Fruit fly (Drosophila melanogaster): ENCODE data around the gene CG1090.
A peak's percentile ranks its signal among the peaks of the same experiment; 100 is the strongest.

Gene CG1090

dm6 chr3R:4378363-4379354, 19.0 kb downstream of the CG1090 start, which contains the start of gene Sfxn1-3 (continued):
- TF ChIP-seq D19B (GFP tag; optimal IDR thresholded peaks at IDR 0.05) (peak; percentile 96), nmo (GFP tag; optimal IDR thresholded peaks at IDR 0.05) (peak; percentile 18), run (tag; optimal IDR thresholded peaks at IDR 0.05) (peak; percentile 16), Antp (GFP tag; optimal IDR thresholded peaks at IDR 0.05) (peak; percentile 30), Hr78 (GFP tag; optimal IDR thresholded peaks at IDR 0.05) (peak in 1 of 2 experiments; percentile 47), CG2116 (GFP tag; optimal IDR thresholded peaks at IDR 0.05) (peak; percentile 8), CG12769 (tag; optimal IDR thresholded peaks at IDR 0.05) (peak; percentile 97), Nf-YA (GFP tag; IDR thresholded peaks at IDR 0.05) (peak; percentile 44), prd (optimal IDR thresholded peaks at IDR 0.05) (no peak), prd (GFP tag; IDR thresholded peaks at IDR 0.05) (peak; percentile 60), CG5245 (GFP tag; optimal IDR thresholded peaks at IDR 0.05) (peak; percentile 1), CG3163 (GFP tag; optimal IDR thresholded peaks at IDR 0.05) (peak; percentile 47), h (optimal IDR thresholded peaks at IDR 0.05) (no peak), CG16815 (GFP tag; optimal IDR thresholded peaks at IDR 0.05) (no peak), slou (GFP tag; optimal IDR thresholded peaks at IDR 0.05) (no peak), CG17385 (GFP tag; optimal IDR thresholded peaks at IDR 0.05) (peak; percentile 60), gfzf (GFP tag; optimal IDR thresholded peaks at IDR 0.05) (no peak), pum (GFP tag; optimal IDR thresholded peaks at IDR 0.05) (peak; percentile 12), MBD-R2 (GFP tag; IDR thresholded peaks at IDR 0.05) (peak; percentile 27; the same call in 1 of the 2 replicates), Opbp (GFP tag; IDR thresholded peaks at IDR 0.05; ENCODE audit: partially characterized antibody) (0 out of 3 replicates have a peak, but pooled peaks have one; percentile 59), CG33213 (GFP tag; optimal IDR thresholded peaks at IDR 0.05) (no peak), stc (GFP tag; IDR thresholded peaks at IDR 0.05) (peak; percentile 44; the same call in 1 of the 2 replicates), z (GFP tag; IDR thresholded peaks at IDR 0.05) (0 out of 3 replicates have a peak, but pooled peaks have one; percentile 39), D19A (tag; optimal IDR thresholded peaks at IDR 0.05) (peak; percentile 24), zen2 (GFP tag; IDR thresholded peaks at IDR 0.05; ENCODE audit: partially characterized antibody) (peak; percentile 48; the same call in 2 of the 3 replicates), ara (GFP tag; IDR thresholded peaks at IDR 0.05) (0 out of 2 replicates have a peak, but pooled peaks have one; percentile 22), CG1602 (GFP tag; optimal IDR thresholded peaks at IDR 0.05) (peak; percentile 16), bsh (GFP tag; optimal IDR thresholded peaks at IDR 0.05) (peak; percentile 26 to 42), pfk (GFP tag; optimal IDR thresholded peaks at IDR 0.05) (peak; percentile 72), NC2α (GFP tag; optimal IDR thresholded peaks at IDR 0.05) (no peak), H2.0 (GFP tag; IDR thresholded peaks at IDR 0.05) (0 out of 2 replicates have a peak, but pooled peaks have one; percentile 26), ems (GFP tag; optimal IDR thresholded peaks at IDR 0.05) (peak; percentile 10), CoRest (tag; optimal IDR thresholded peaks at IDR 0.05) (peak; percentile 23), HmgD (GFP tag; optimal IDR thresholded peaks at IDR 0.05) (peak; percentile 43), lab (GFP tag; optimal IDR thresholded peaks at IDR 0.05) (peak; percentile 88), knrl (GFP tag; IDR thresholded peaks at IDR 0.05; ENCODE audit: partially characterized antibody) (peak; percentile 19; the same call in 1 of the 3 replicates), CG10959 (GFP tag; IDR thresholded peaks at IDR 0.05) (no peak), ab (GFP tag; optimal IDR thresholded peaks at IDR 0.05) (peak; percentile 26), Nf-YB (GFP tag; optimal IDR thresholded peaks at IDR 0.05) (peak; percentile 22), Mad (GFP tag; optimal IDR thresholded peaks at IDR 0.05) (peak; percentile 13), gce (GFP tag; IDR thresholded peaks at IDR 0.05) (peak; percentile 31; the same call in 1 of the 3 replicates), CTCF (GFP tag; optimal IDR thresholded peaks at IDR 0.05) (peak; percentile 44), CG13287 (GFP tag; IDR thresholded peaks at IDR 0.05; ENCODE audit: partially characterized antibody) (peak; percentile 58), vvl (GFP tag; IDR thresholded peaks at IDR 0.05) (peak; percentile 54; the same call in 1 of the 2 replicates), Mes4 (GFP tag; optimal IDR thresholded peaks at IDR 0.05) (peak; percentile 2), grn (GFP tag; optimal IDR thresholded peaks at IDR 0.05) (peak; percentile 80), CG18619 (GFP tag; optimal IDR thresholded peaks at IDR 0.05) (no peak), CG33557 (GFP tag; optimal IDR thresholded peaks at IDR 0.05) (no peak)

Measured in whole organism, embryonic.